Fruit fly (Drosophila melanogaster) whole organism, embryonic: ENCODE measurements around the gene CG44004.

Experiments used
- CG11456 ChIP-seq: fragments of 200-800 bp; sonication (Bioruptor generic); IDR thresholded peaks from 3 replicates; pipeline ENCODE4 v1.3.6; 2022; ENCODE audit warnings: missing biosample characterization, missing genetic modification characterization
- CG11560 ChIP-seq: fragments of 200-800 bp; sonication (Bioruptor generic); IDR thresholded peaks from 3 replicates; pipeline ENCODE4 v1.3.6; 2022; ENCODE audit warnings: missing biosample characterization, missing genetic modification characterization
- CG11696 ChIP-seq: fragments of 200-800 bp; sonication (Bioruptor generic); IDR thresholded peaks from 2 replicates; pipeline ENCODE4 v1.3.6; 2022; ENCODE audit warnings: missing biosample characterization, missing genetic modification characterization
- CG12299 ChIP-seq: fragments of 200-800 bp; sonication (Bioruptor generic); optimal IDR thresholded peaks from 2 replicates; lab custom pipeline; 2018; ENCODE audit warnings: missing biosample characterization, mild to moderate bottlenecking, missing genetic modification characterization
- CG1233 ChIP-seq: fragments of 200-800 bp; sonication (Bioruptor generic); optimal IDR thresholded peaks from 4 replicates; lab custom pipeline; 2018; ENCODE audit warnings: missing biosample characterization, mild to moderate bottlenecking, missing genetic modification characterization
- CG12769 ChIP-seq: fragments of 200-800 bp; sonication (Bioruptor generic); optimal IDR thresholded peaks from 2 replicates; lab custom pipeline; 2019; ENCODE audit warnings: missing biosample characterization, mild to moderate bottlenecking, missing genetic modification characterization, moderate library complexity
- CG13894 ChIP-seq: fragments of 200-800 bp; sonication (Bioruptor generic); optimal IDR thresholded peaks from 3 replicates; lab custom pipeline; 2018; ENCODE audit warnings: missing biosample characterization, mild to moderate bottlenecking, missing genetic modification characterization, moderate library complexity
- CG15073 ChIP-seq: fragments of 200-800 bp; sonication (Bioruptor generic); optimal IDR thresholded peaks from 2 replicates; lab custom pipeline; 2016; ENCODE audit warnings: missing biosample characterization, missing genetic modification characterization
- CG15479 ChIP-seq: fragments of 200-800 bp; sonication (Bioruptor generic); optimal IDR thresholded peaks from 3 replicates; lab custom pipeline; 2019; ENCODE audit warnings: missing biosample characterization, mild to moderate bottlenecking, missing genetic modification characterization, moderate library complexity
- CG15696 ChIP-seq: fragments of 200-800 bp; sonication (Bioruptor generic); optimal IDR thresholded peaks from 2 replicates; lab custom pipeline; 2019; ENCODE audit warnings: missing biosample characterization, mild to moderate bottlenecking, missing genetic modification characterization, moderate library complexity
- CG17829 ChIP-seq: fragments of 200-800 bp; optimal IDR thresholded peaks from 2 replicates; lab custom pipeline; 2019; ENCODE audit warnings: missing biosample characterization, mild to moderate bottlenecking, missing genetic modification characterization, moderate library complexity
- CG18011 ChIP-seq: fragments of 200-800 bp; sonication (Bioruptor generic); optimal IDR thresholded peaks from 2 replicates; lab custom pipeline; 2017; ENCODE audit warnings: missing biosample characterization, missing genetic modification characterization, mild to moderate bottlenecking, moderate library complexity, missing genotype
- CG18262 ChIP-seq: fragments of 200-800 bp; optimal IDR thresholded peaks from 3 replicates; lab custom pipeline; 2019; ENCODE audit warnings: missing biosample characterization, mild to moderate bottlenecking, missing genetic modification characterization, moderate library complexity
- CG2889 ChIP-seq: fragments of 200-800 bp; sonication (Bioruptor generic); IDR thresholded peaks from 3 replicates; pipeline ENCODE4 v1.3.6; 2022; ENCODE audit warnings: missing biosample characterization, missing genetic modification characterization
- CG30020 ChIP-seq: fragments of 200-800 bp; optimal IDR thresholded peaks from 2 replicates; lab custom pipeline; 2019; ENCODE audit warnings: missing biosample characterization, mild to moderate bottlenecking, missing genetic modification characterization, moderate library complexity
- CG30431 ChIP-seq: fragments of 200-800 bp; sonication (Bioruptor generic); optimal IDR thresholded peaks from 2 replicates; lab custom pipeline; 2017; ENCODE audit warnings: missing biosample characterization, missing genetic modification characterization
- CG31365 ChIP-seq: fragments of 200-800 bp; sonication (Bioruptor generic); optimal IDR thresholded peaks from 2 replicates; lab custom pipeline; 2018; ENCODE audit warnings: missing biosample characterization, mild to moderate bottlenecking, missing genetic modification characterization
- CG3163 ChIP-seq: fragments of 200-800 bp; sonication (Bioruptor generic); optimal IDR thresholded peaks from 3 replicates; lab custom pipeline; 2016; ENCODE audit warnings: missing biosample characterization, missing genetic modification characterization
- CG34376 ChIP-seq: fragments of 200-800 bp; sonication (Bioruptor generic); optimal IDR thresholded peaks from 2 replicates; lab custom pipeline; 2018; ENCODE audit warnings: missing biosample characterization, mild to moderate bottlenecking, missing genetic modification characterization
- CG8388 ChIP-seq: fragments of 200-800 bp; sonication (Bioruptor generic); optimal IDR thresholded peaks from 2 replicates; lab custom pipeline; 2019; ENCODE audit warnings: missing biosample characterization, mild to moderate bottlenecking, missing genetic modification characterization, moderate library complexity
- CG8924 ChIP-seq: fragments of 200-800 bp; optimal IDR thresholded peaks from 3 replicates; lab custom pipeline; 2019; ENCODE audit warnings: missing biosample characterization, mild to moderate bottlenecking, missing genetic modification characterization, moderate library complexity
- CG9437 ChIP-seq: fragments of 200-800 bp; sonication (Bioruptor generic); optimal IDR thresholded peaks from 2 replicates; lab custom pipeline; 2018; ENCODE audit warnings: missing biosample characterization, mild to moderate bottlenecking, missing genetic modification characterization
- Dad ChIP-seq: fragments of 200-800 bp; sonication (Bioruptor generic); optimal IDR thresholded peaks from 3 replicates; lab custom pipeline; 2016; ENCODE audit warnings: missing biosample characterization, missing genetic modification characterization
- HLH54F ChIP-seq: fragments of 200-800 bp; sonication (Bioruptor generic); optimal IDR thresholded peaks from 3 replicates; lab custom pipeline; 2016; ENCODE audit warnings: missing biosample characterization, missing genetic modification characterization
- Hey ChIP-seq: fragments of 200-800 bp; sonication (Bioruptor generic); optimal IDR thresholded peaks from 3 replicates; lab custom pipeline; 2018; ENCODE audit warnings: missing biosample characterization, mild to moderate bottlenecking, missing genetic modification characterization
- HmgZ ChIP-seq: fragments of 200-800 bp; sonication (Bioruptor generic); optimal IDR thresholded peaks from 2 replicates; lab custom pipeline; 2018; ENCODE audit warnings: missing biosample characterization, mild to moderate bottlenecking, missing genetic modification characterization
- Lim3 ChIP-seq: fragments of 200-800 bp; sonication (Bioruptor generic); IDR thresholded peaks from 2 replicates; pipeline ENCODE4 v1.3.6; 2022; ENCODE audit warnings: missing biosample characterization, missing genetic modification characterization
- MESR4 ChIP-seq: fragments of 200-800 bp; sonication (Bioruptor generic); optimal IDR thresholded peaks from 2 replicates; lab custom pipeline; 2018; ENCODE audit warnings: missing biosample characterization, mild to moderate bottlenecking, missing genetic modification characterization, moderate library complexity
- NC2α ChIP-seq: fragments of 200-800 bp; sonication (Bioruptor generic); optimal IDR thresholded peaks from 2 replicates; lab custom pipeline; 2016; ENCODE audit warnings: missing biosample characterization, missing genetic modification characterization
- NFAT ChIP-seq: fragments of 200-800 bp; sonication (Bioruptor generic); IDR thresholded peaks from 2 replicates; pipeline ENCODE4 v1.3.6; 2022; ENCODE audit warnings: missing biosample characterization, missing genetic modification characterization
- NfI ChIP-seq: fragments of 200-800 bp; sonication (Bioruptor generic); optimal IDR thresholded peaks from 3 replicates; lab custom pipeline; 2018; ENCODE audit warnings: missing biosample characterization, mild to moderate bottlenecking, missing genetic modification characterization, moderate library complexity
- Opbp ChIP-seq: fragments of 200-800 bp; sonication (Bioruptor generic); IDR thresholded peaks from 3 replicates; pipeline ENCODE4 v1.3.6; 2022; ENCODE audit warnings: missing biosample characterization, missing genetic modification characterization; ENCODE audit not compliant: partially characterized antibody
- PHDP ChIP-seq: fragments of 200-800 bp; sonication (Bioruptor generic); optimal IDR thresholded peaks from 3 replicates; lab custom pipeline; 2018; ENCODE audit warnings: missing biosample characterization, mild to moderate bottlenecking, missing genetic modification characterization, moderate library complexity
- Rx ChIP-seq: fragments of 200-800 bp; sonication (Bioruptor generic); IDR thresholded peaks from 2 replicates; pipeline ENCODE4 v1.3.6; 2022; ENCODE audit warnings: missing biosample characterization, missing genetic modification characterization
- Sin3A ChIP-seq: fragments of >200 bp; optimal IDR thresholded peaks from 2 replicates; lab custom pipeline; 2018
- Sry-δ ChIP-seq: fragments of 200-800 bp; sonication (Bioruptor generic); optimal IDR thresholded peaks from 2 replicates; lab custom pipeline; 2016; ENCODE audit warnings: missing biosample characterization, missing genetic modification characterization
- cad ChIP-seq: fragments of >200 bp; optimal IDR thresholded peaks from 2 replicates; lab custom pipeline; 2017; ENCODE audit warnings: missing biosample characterization, missing genetic modification characterization
- corto ChIP-seq: fragments of 200-800 bp; sonication (Bioruptor generic); optimal IDR thresholded peaks from 2 replicates; lab custom pipeline; 2016; ENCODE audit warnings: missing biosample characterization, mild to moderate bottlenecking, missing genetic modification characterization, moderate library complexity
- cwo ChIP-seq: fragments of 200-800 bp; sonication (Bioruptor generic); optimal IDR thresholded peaks from 3 replicates; lab custom pipeline; 2017; ENCODE audit warnings: missing biosample characterization, missing genetic modification characterization, mild to moderate bottlenecking, moderate library complexity, missing genetic modification reagents
- gcm ChIP-seq: fragments of 200-800 bp; sonication (Bioruptor generic); optimal IDR thresholded peaks from 2 replicates; lab custom pipeline; 2019; ENCODE audit warnings: missing biosample characterization, mild to moderate bottlenecking, missing genetic modification characterization, moderate library complexity
- gem ChIP-seq: fragments of 200-800 bp; sonication (Bioruptor generic); optimal IDR thresholded peaks from 2 replicates; lab custom pipeline; 2019; ENCODE audit warnings: missing biosample characterization, mild to moderate bottlenecking, missing genetic modification characterization, moderate library complexity
- gfzf ChIP-seq: fragments of 200-800 bp; sonication (Bioruptor generic); optimal IDR thresholded peaks from 2 replicates; lab custom pipeline; 2016; ENCODE audit warnings: missing biosample characterization, mild to moderate bottlenecking, missing genetic modification characterization, moderate library complexity
- grn ChIP-seq: fragments of 200-800 bp; sonication (Bioruptor generic); optimal IDR thresholded peaks from 3 replicates; lab custom pipeline; 2017; ENCODE audit warnings: missing biosample characterization, missing genetic modification characterization
- jumu ChIP-seq: fragments of 200-800 bp; sonication (Bioruptor generic); optimal IDR thresholded peaks from 3 replicates; lab custom pipeline; 2016; ENCODE audit warnings: missing biosample characterization, missing genetic modification characterization
- pb ChIP-seq: fragments of 200-800 bp; sonication (Bioruptor generic); optimal IDR thresholded peaks from 3 replicates; lab custom pipeline; 2016; ENCODE audit warnings: missing biosample characterization, missing genetic modification characterization
- pum ChIP-seq: fragments of 200-800 bp; sonication (Bioruptor generic); optimal IDR thresholded peaks from 2 replicates; lab custom pipeline; 2016; ENCODE audit warnings: missing biosample characterization, missing genetic modification characterization
- pzg ChIP-seq: fragments of 200-800 bp; sonication (Bioruptor generic); optimal IDR thresholded peaks from 3 replicates; lab custom pipeline; 2018; ENCODE audit warnings: missing biosample characterization, mild to moderate bottlenecking, missing genetic modification characterization, moderate library complexity
- rib ChIP-seq: fragments of 200-800 bp; sonication (Bioruptor generic); IDR thresholded peaks from 2 replicates; pipeline ENCODE4 v1.3.6; 2022; ENCODE audit warnings: missing biosample characterization, missing genetic modification characterization
- slou ChIP-seq: fragments of 200-800 bp; sonication (Bioruptor generic); optimal IDR thresholded peaks from 3 replicates; lab custom pipeline; 2016; ENCODE audit warnings: missing biosample characterization, missing genetic modification characterization

Gene CG44004

dm6 chr3L:18106021-18106944 is 32.6 kb upstream of the CG44004 start, which contains the start of the genes CG13698 and mRpS26 (continued):
- TF ChIP-seq CG2889 (no peak), HLH54F (GFP tag; lab: Kevin White, UChicago) (peak; percentile 42), MESR4 (peak; percentile 91), cad (no peak), Sry-δ (GFP tag; lab: Kevin White, UChicago) (peak; percentile 21), CG12299 (peak; percentile 60), jumu (no peak), NC2α (GFP tag; lab: Kevin White, UChicago) (no peak), CG3163 (GFP tag; lab: Kevin White, UChicago) (no peak), CG11456 (GFP tag; lab: Robert Waterston, UW) (no peak), Hey (tag; lab: Kevin White, UChicago) (no peak), gem (tag; lab: Kevin White, UChicago) (peak; percentile 84), CG18262 (peak; percentile 78), corto (GFP tag; lab: Kevin White, UChicago) (no peak), CG15479 (GFP tag; lab: Kevin White, UChicago) (peak; percentile 7), cwo (GFP tag; lab: Kevin White, UChicago) (peak; percentile 53), CG9437 (peak; percentile 64), CG34376 (GFP tag; lab: Kevin White, UChicago) (peak; percentile 67), CG11560 (no peak), CG15696 (tag; lab: Kevin White, UChicago) (peak; percentile 41), CG12769 (tag; lab: Kevin White, UChicago) (peak; percentile 68), CG15073 (GFP tag; lab: Kevin White, UChicago) (no peak), Lim3 (GFP tag; lab: Robert Waterston, UW) (no peak), NfI (GFP tag; lab: Kevin White, UChicago) (peak; percentile 72), CG1233 (GFP tag; lab: Kevin White, UChicago) (peak; percentile 58), HmgZ (tag; lab: Kevin White, UChicago) (peak; percentile 60), CG8388 (peak; percentile 57), CG11696 (no peak), Rx (GFP tag; lab: Robert Waterston, UW) (no peak; the same call in 1 of the 2 replicates), CG13894 (peak; percentile 71), rib (no peak), gcm (GFP tag; lab: Kevin White, UChicago) (peak; percentile 57), CG17829 (tag; lab: Kevin White, UChicago) (peak; percentile 71), CG18011 (GFP tag; lab: Kevin White, UChicago) (peak; percentile 91), pum (GFP tag; lab: Kevin White, UChicago) (peak; percentile 21), NFAT (0 out of 2 replicates have a peak, but pooled peaks have one; percentile 26), CG31365 (tag; lab: Kevin White, UChicago) (no peak), grn (no peak), pzg (GFP tag; lab: Kevin White, UChicago) (peak; percentile 58), CG30431 (GFP tag; lab: Kevin White, UChicago) (peak; percentile 35), slou (peak; percentile 19), gfzf (GFP tag; lab: Kevin White, UChicago) (peak; percentile 78), CG8924 (tag; lab: Kevin White, UChicago) (peak; percentile 78), pb (no peak), Sin3A (lab: Kevin White, UChicago) (peak; percentile 54), PHDP (tag; lab: Kevin White, UChicago) (peak; percentile 66), CG30020 (tag; lab: Kevin White, UChicago) (peak; percentile 46), Opbp (GFP tag; lab: Robert Waterston, UW) (peak; percentile 66; the same call in 1 of the 3 replicates), Dad (GFP tag; lab: Kevin White, UChicago) (no peak)
